Fruit fly (Drosophila melanogaster): ENCODE results near the gene ssp3.

dm6 chr2L:18899254-18899653 is 44.5 kb downstream of the ssp3 start:
- no peak for TF ChIP-seq CG11902 (GFP tag; optimal IDR thresholded peaks at IDR 0.05)
- TF ChIP-seq Smox (GFP tag; optimal IDR thresholded peaks at IDR 0.05) = no peak
- TF ChIP-seq CG11294 (GFP tag; IDR thresholded peaks at IDR 0.05) = no peak
- TF ChIP-seq cyc (GFP tag; optimal IDR thresholded peaks at IDR 0.05) = peak; percentile 21
- TF ChIP-seq vri (GFP tag; optimal IDR thresholded peaks at IDR 0.05) = no peak
- no peak for TF ChIP-seq Lpt (GFP tag; optimal IDR thresholded peaks at IDR 0.05)
- no peak for TF ChIP-seq dac (GFP tag; optimal IDR thresholded peaks at IDR 0.05)
